Fruit fly (Drosophila melanogaster): ENCODE measurements around the gene Gdap1.

Gdap1 gene

DNA sequence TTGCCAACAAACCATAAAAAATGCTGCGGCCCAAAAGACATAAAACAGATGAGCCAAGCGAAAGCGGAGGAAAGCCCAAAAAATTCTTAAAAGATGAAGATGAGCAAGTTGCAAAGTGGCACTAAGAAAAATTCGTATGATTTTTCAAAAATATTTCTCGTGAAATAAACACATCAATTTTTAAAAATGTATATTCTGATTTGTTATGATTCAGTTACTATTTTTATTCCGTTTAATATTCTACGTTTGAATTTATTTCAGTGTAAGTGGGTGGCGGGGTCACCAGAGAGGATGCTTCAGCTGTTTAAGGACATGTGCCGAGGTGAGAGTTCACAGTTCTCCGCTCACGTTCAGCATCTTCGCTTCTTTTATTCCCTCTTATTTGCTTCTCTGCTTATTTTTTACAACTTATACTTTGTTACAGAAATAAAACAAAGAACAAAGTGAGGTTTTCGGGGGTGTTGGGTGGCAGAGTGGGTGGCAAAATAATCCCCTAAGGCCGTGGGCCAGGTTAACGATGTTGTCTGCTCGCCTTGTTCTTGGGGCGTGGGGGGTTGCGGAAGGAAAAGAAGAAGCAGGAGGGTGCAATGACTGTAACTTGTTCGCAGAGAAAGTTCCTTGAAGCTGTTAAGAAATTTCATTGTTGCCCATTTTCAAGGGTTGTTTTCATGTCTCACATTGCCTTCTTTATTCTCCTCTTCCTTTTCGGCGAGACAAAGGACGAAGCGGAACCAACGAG is 40.7 kb downstream of the Gdap1 start (continued):
- TF ChIP-seq caup (GFP tag; optimal IDR thresholded peaks at IDR 0.05; ENCODE audit: severe bottlenecking) (peak; percentile 43), ci (GFP tag; IDR thresholded peaks at IDR 0.05) (peak; percentile 53; the same call in 1 of the 3 replicates), nom (GFP tag; optimal IDR thresholded peaks at IDR 0.05) (no peak), Blimp-1 (GFP tag; optimal IDR thresholded peaks at IDR 0.05) (peak; percentile 41), gce (GFP tag; IDR thresholded peaks at IDR 0.05) (peak; percentile 33; the same call in 1 of the 3 replicates), jigr1 (GFP tag; IDR thresholded peaks at IDR 0.05) (no peak), CG17385 (GFP tag; optimal IDR thresholded peaks at IDR 0.05) (peak; percentile 33), CG9797 (GFP tag; optimal IDR thresholded peaks at IDR 0.05) (no peak), CG18262 (tag; optimal IDR thresholded peaks at IDR 0.05) (peak; percentile 26), CG17912 (GFP tag; optimal IDR thresholded peaks at IDR 0.05) (no peak), fd102C (GFP tag; optimal IDR thresholded peaks at IDR 0.05) (no peak), HLH3B (GFP tag; IDR thresholded peaks at IDR 0.05) (0 out of 2 replicates have a peak, but pooled peaks have one; percentile 15), stc (GFP tag; IDR thresholded peaks at IDR 0.05) (no peak), CG6683 (GFP tag; optimal IDR thresholded peaks at IDR 0.05) (peak; percentile 31), CG18619 (GFP tag; optimal IDR thresholded peaks at IDR 0.05) (peak; percentile 12), sim (GFP tag; IDR thresholded peaks at IDR 0.05) (no peak; the same call in 1 of the 2 replicates), CG12219 (GFP tag; optimal IDR thresholded peaks at IDR 0.05) (peak; percentile 12), Pdp1 (GFP tag; optimal IDR thresholded peaks at IDR 0.05) (no peak), CG8388 (GFP tag; optimal IDR thresholded peaks at IDR 0.05) (peak; percentile 41), CG6689 (GFP tag; IDR thresholded peaks at IDR 0.05) (peak; percentile 52), Dll (GFP tag; IDR thresholded peaks at IDR 0.05; ENCODE audit: partially characterized antibody) (no peak), dysf (GFP tag; IDR thresholded peaks at IDR 0.05) (peak; percentile 67; the same call in 2 of the 3 replicates), Dbx (GFP tag; IDR thresholded peaks at IDR 0.05) (peak; percentile 56; the same call in 1 of the 3 replicates), vvl (GFP tag; IDR thresholded peaks at IDR 0.05) (peak; percentile 77), CG2120 (GFP tag; optimal IDR thresholded peaks at IDR 0.05) (peak; percentile 65), vnd (GFP tag; IDR thresholded peaks at IDR 0.05; ENCODE audit: partially characterized antibody) (no peak), tio (GFP tag; optimal IDR thresholded peaks at IDR 0.05) (peak; percentile 19), Hand (GFP tag; optimal IDR thresholded peaks at IDR 0.05) (peak; percentile 69), psq (GFP tag; optimal IDR thresholded peaks at IDR 0.05) (no peak), CHES-1-like (GFP tag; optimal IDR thresholded peaks at IDR 0.05) (no peak), repo (GFP tag; optimal IDR thresholded peaks at IDR 0.05) (no peak), Awh (GFP tag; IDR thresholded peaks at IDR 0.05) (no peak), Hsf (GFP tag; optimal IDR thresholded peaks at IDR 0.05) (no peak), sens (GFP tag) (peak; percentile 85), insv (GFP tag; optimal IDR thresholded peaks at IDR 0.05) (no peak), D19A (tag; optimal IDR thresholded peaks at IDR 0.05) (peak; percentile 14), Spps (tag; optimal IDR thresholded peaks at IDR 0.05) (no peak), so (GFP tag; IDR thresholded peaks at IDR 0.05) (peak; percentile 41; the same call in 1 of the 3 replicates), esg (GFP tag; conservative IDR thresholded peaks at IDR 0.05) (no peak; the same call in 1 of the 2 replicates), HHEX (GFP tag; optimal IDR thresholded peaks at IDR 0.05) (peak; percentile 26), CG4820 (GFP tag; optimal IDR thresholded peaks at IDR 0.05) (peak; percentile 36), Trl (optimal IDR thresholded peaks at IDR 0.05) (no peak), Trl (GFP tag; optimal IDR thresholded peaks at IDR 0.05) (no peak), CG12659 (GFP tag; optimal IDR thresholded peaks at IDR 0.05) (peak; percentile 51), CG15514 (GFP tag; optimal IDR thresholded peaks at IDR 0.05) (peak; percentile 17), CG12299 (tag; optimal IDR thresholded peaks at IDR 0.05) (no peak), Lhr (GFP tag; optimal IDR thresholded peaks at IDR 0.05) (no peak), CG9932 (GFP tag; IDR thresholded peaks at IDR 0.05) (peak; percentile 33; the same call in 1 of the 2 replicates), CG8478 (optimal IDR thresholded peaks at IDR 0.05) (no peak)

Measured in whole organism, embryonic.